Worm (Caenorhabditis elegans) whole organism, young adult: ENCODE measurements around the gene R02F2.7.

ENCODE experiments used
- C06A6.2 ChIP-seq: fragments of 200-800 bp; sonication (Bioruptor generic); conservative IDR thresholded peaks from 2 replicates; pipeline ENCODE4 v1.3.6; 2022; ENCODE audit warnings: missing genetic modification characterization, missing compliant biosample characterization
- F23B12.7 ChIP-seq: sonication (generic microtip); optimal IDR thresholded peaks from 2 replicates; lab custom pipeline; 2017; ENCODE audit warnings: missing genetic modification characterization, mild to moderate bottlenecking, missing compliant biosample characterization, antibody characterized with exemption, moderate library complexity; ENCODE audit not compliant: insufficient read depth
- F39B2.1 ChIP-seq: fragments of 200-800 bp; sonication (Bioruptor generic); IDR thresholded peaks from 2 replicates; pipeline ENCODE4 v1.3.6; 2022; ENCODE audit warnings: missing genetic modification reagents, missing genetic modification characterization, missing compliant biosample characterization
- F57A8.1 ChIP-seq: fragments of 200-800 bp; sonication (Bioruptor generic); optimal IDR thresholded peaks from 2 replicates; lab custom pipeline; 2018; ENCODE audit warnings: mild to moderate bottlenecking, missing genetic modification characterization, moderate library complexity, missing compliant biosample characterization
- F57C9.4 ChIP-seq: sonication (generic microtip); optimal IDR thresholded peaks from 2 replicates; lab custom pipeline; 2017; ENCODE audit warnings: mild to moderate bottlenecking, missing genetic modification characterization, missing compliant biosample characterization
- Y53F4B.3 ChIP-seq: fragments of 200-800 bp; sonication (Bioruptor generic); IDR thresholded peaks from 2 replicates; pipeline ENCODE4 v1.3.6; 2022; ENCODE audit warnings: missing genetic modification reagents, missing genetic modification characterization, missing compliant biosample characterization
- Y56A3A.18 ChIP-seq: fragments of 200-800 bp; sonication (Bioruptor generic); IDR thresholded peaks from 2 replicates; pipeline ENCODE4 v1.3.6; 2022; ENCODE audit warnings: missing genetic modification reagents, missing genetic modification characterization, missing compliant biosample characterization
- Y67H2A.10 ChIP-seq: fragments of 200-800 bp; sonication (Bioruptor generic); conservative IDR thresholded peaks from 2 replicates; pipeline ENCODE4 v1.3.6; 2022; ENCODE audit warnings: missing genetic modification reagents, missing genetic modification characterization, missing compliant biosample characterization
- Y79H2A.3 ChIP-seq: fragments of 200-800 bp; sonication (Bioruptor generic); conservative IDR thresholded peaks from 2 replicates; pipeline ENCODE4 v1.3.6; 2022; ENCODE audit warnings: missing genetic modification reagents, missing genetic modification characterization, missing compliant biosample characterization
- akir-1 ChIP-seq: fragments of 200-800 bp; sonication (Bioruptor generic); optimal IDR thresholded peaks from 2 replicates; lab custom pipeline; 2018; ENCODE audit warnings: mild to moderate bottlenecking, missing genetic modification characterization, moderate library complexity, missing compliant biosample characterization
- ama-1 ChIP-seq, 3 experiments: fragments of 150-350 bp in 1 of 3; sonication (generic microtip) in 2 of 3; optimal IDR thresholded peaks; 2 replicates each; lab custom pipeline; 2014 to 2018; ENCODE audit warnings: missing biosample characterization in 2 of 3, missing genetic modification characterization in 2 of 3, missing genetic modification reagents in 2 of 3
- atf-7 ChIP-seq: sonication (generic microtip); optimal IDR thresholded peaks from 2 replicates; lab custom pipeline; 2017; ENCODE audit warnings: mild to moderate bottlenecking, missing genetic modification characterization, missing compliant biosample characterization
- bed-2 ChIP-seq: fragments of 200-800 bp; sonication (Bioruptor generic); IDR thresholded peaks from 2 replicates; pipeline ENCODE4 v1.3.6; 2022; ENCODE audit warnings: missing genetic modification reagents, missing genetic modification characterization, missing compliant biosample characterization
- ccch-3 ChIP-seq: fragments of 200-800 bp; sonication (Bioruptor generic); optimal IDR thresholded peaks from 2 replicates; lab custom pipeline; 2018; ENCODE audit warnings: mild to moderate bottlenecking, missing genetic modification characterization, missing compliant biosample characterization
- cebp-1 ChIP-seq, 2 experiments: fragments of 200-800 bp in 1 of 2; sonication (Bioruptor generic) in 1 of 2; sonication (generic microtip) in 1 of 2; IDR thresholded peaks in 1 of 2; optimal IDR thresholded peaks in 1 of 2; 2 replicates each; pipeline versions ENCODE4 v1.3.6 to Lab custom; 2017 to 2022; ENCODE audit warnings: missing compliant biosample characterization in 2 of 2, missing genetic modification characterization in 2 of 2, mild to moderate bottlenecking in 1 of 2, missing genetic modification reagents in 1 of 2, moderate library complexity in 1 of 2
- ceh-100 ChIP-seq: fragments of 200-800 bp; sonication (Bioruptor generic); IDR thresholded peaks from 2 replicates; pipeline ENCODE4 v1.3.6; 2022; ENCODE audit warnings: missing genetic modification reagents, missing genetic modification characterization, missing compliant biosample characterization
- ceh-27 ChIP-seq: fragments of 200-800 bp; sonication (Bioruptor generic); optimal IDR thresholded peaks from 2 replicates; lab custom pipeline; 2018; ENCODE audit warnings: mild to moderate bottlenecking, missing genetic modification characterization, moderate library complexity, missing compliant biosample characterization
- ceh-79 ChIP-seq: sonication (generic microtip); optimal IDR thresholded peaks from 2 replicates; lab custom pipeline; 2017; ENCODE audit warnings: mild to moderate bottlenecking, missing genetic modification characterization, missing compliant biosample characterization
- die-1 ChIP-seq: sonication (generic microtip); optimal IDR thresholded peaks from 2 replicates; lab custom pipeline; 2016; ENCODE audit warnings: missing genotype, mild to moderate bottlenecking, missing genetic modification characterization, missing compliant biosample characterization
- dpl-1 ChIP-seq: fragments of 150-350 bp; optimal IDR thresholded peaks from 2 replicates; lab custom pipeline; 2014; ENCODE audit warnings: missing biosample characterization, missing genetic modification reagents, missing genetic modification characterization
- egl-44 ChIP-seq: fragments of 200-800 bp; sonication (Bioruptor generic); IDR thresholded peaks from 2 replicates; pipeline ENCODE4 v1.3.6; 2022; ENCODE audit warnings: missing genetic modification reagents, missing genetic modification characterization, missing compliant biosample characterization
- egrh-3 ChIP-seq: fragments of 200-800 bp; sonication (Bioruptor generic); IDR thresholded peaks from 2 replicates; pipeline ENCODE4 v1.3.6; 2022; ENCODE audit warnings: missing genetic modification reagents, missing genetic modification characterization, missing compliant biosample characterization
- ekl-4 ChIP-seq: fragments of 200-800 bp; sonication (Bioruptor generic); IDR thresholded peaks from 2 replicates; pipeline ENCODE4 v1.3.6; 2022; ENCODE audit warnings: missing genetic modification reagents, missing genetic modification characterization, missing compliant biosample characterization
- ets-4 ChIP-seq: fragments of 200-800 bp; sonication (Bioruptor generic); optimal IDR thresholded peaks from 2 replicates; lab custom pipeline; 2018; ENCODE audit warnings: mild to moderate bottlenecking, missing genetic modification characterization, missing compliant biosample characterization
- hlh-12 ChIP-seq: sonication (generic microtip); optimal IDR thresholded peaks from 2 replicates; lab custom pipeline; 2016; ENCODE audit warnings: missing genetic modification characterization, missing compliant biosample characterization
- hmg-1.2 ChIP-seq: fragments of 200-800 bp; sonication (Bioruptor generic); IDR thresholded peaks from 2 replicates; pipeline ENCODE4 v1.3.6; 2022; ENCODE audit warnings: missing genetic modification reagents, missing genetic modification characterization, missing compliant biosample characterization
- let-607 ChIP-seq, 2 experiments: fragments of 200-800 bp in 1 of 2; sonication (Bioruptor generic) in 1 of 2; sonication (generic microtip) in 1 of 2; optimal IDR thresholded peaks; 2 replicates each; lab custom pipeline; 2016 to 2018; ENCODE audit warnings: mild to moderate bottlenecking in 2 of 2, missing compliant biosample characterization in 2 of 2, missing genetic modification characterization in 2 of 2, moderate library complexity in 2 of 2, missing genotype in 1 of 2
- lin-26 ChIP-seq: fragments of 200-800 bp; sonication (Bioruptor generic); IDR thresholded peaks from 2 replicates; pipeline ENCODE4 v1.3.6; 2022; ENCODE audit warnings: missing genetic modification reagents, missing genetic modification characterization, missing compliant biosample characterization
- mcd-1 ChIP-seq: fragments of 200-800 bp; sonication (Bioruptor generic); IDR thresholded peaks from 2 replicates; pipeline ENCODE4 v1.3.6; 2022; ENCODE audit warnings: missing genetic modification reagents, missing genetic modification characterization, missing compliant biosample characterization
- nfya-2 ChIP-seq: fragments of 200-800 bp; sonication (Bioruptor generic); IDR thresholded peaks from 2 replicates; pipeline ENCODE4 v1.3.6; 2022; ENCODE audit warnings: missing genetic modification reagents, missing genetic modification characterization, missing compliant biosample characterization
- nhr-80 ChIP-seq: sonication (generic microtip); optimal IDR thresholded peaks from 2 replicates; lab custom pipeline; 2016; ENCODE audit warnings: missing genetic modification characterization, missing compliant biosample characterization
- nhr-90 ChIP-seq: sonication (generic microtip); optimal IDR thresholded peaks from 2 replicates; lab custom pipeline; 2016; ENCODE audit warnings: missing genotype, mild to moderate bottlenecking, missing genetic modification characterization, missing compliant biosample characterization
- rec-8 ChIP-seq, 2 experiments: sonication (generic microtip); optimal IDR thresholded peaks; 2 replicates each; lab custom pipeline; 2016; ENCODE audit warnings: mild to moderate bottlenecking in 2 of 2, missing genetic modification characterization in 2 of 2, missing genetic modification reagents in 2 of 2, missing genotype in 2 of 2, missing biosample characterization in 1 of 2, missing compliant biosample characterization in 1 of 2, moderate library complexity in 1 of 2
- sdz-38 ChIP-seq: sonication (generic microtip); optimal IDR thresholded peaks from 2 replicates; lab custom pipeline; 2016; ENCODE audit warnings: missing genotype, missing genetic modification characterization, missing compliant biosample characterization
- snpc-4 ChIP-seq, 5 experiments: fragments of 150-350 bp in 1 of 5; sonication (generic microtip) in 4 of 5; optimal IDR thresholded peaks; 2 replicates each; lab custom pipeline; 2014 to 2018; ENCODE audit warnings: missing genetic modification characterization in 5 of 5, missing biosample characterization in 3 of 5, antibody characterized with exemption in 2 of 5, mild to moderate bottlenecking in 2 of 5, missing compliant biosample characterization in 2 of 5, missing genotype in 2 of 5, moderate library complexity in 2 of 5, missing genetic modification reagents in 1 of 5
- somi-1 ChIP-seq: fragments of 200-800 bp; sonication (Bioruptor generic); optimal IDR thresholded peaks from 2 replicates; lab custom pipeline; 2018; ENCODE audit warnings: mild to moderate bottlenecking, missing genetic modification characterization, missing compliant biosample characterization
- tbp1 ChIP-seq: fragments of 200-800 bp; sonication (Bioruptor generic); optimal IDR thresholded peaks from 2 replicates; lab custom pipeline; 2018; ENCODE audit warnings: mild to moderate bottlenecking, missing genetic modification characterization, missing compliant biosample characterization
- unc-62 ChIP-seq: fragments of 150-350 bp; optimal IDR thresholded peaks from 2 replicates; lab custom pipeline; 2014; ENCODE audit warnings: missing biosample characterization, missing genetic modification reagents, missing genetic modification characterization
- zfh-2 ChIP-seq: fragments of 200-800 bp; sonication (Bioruptor generic); conservative IDR thresholded peaks from 2 replicates; pipeline ENCODE4 v1.3.6; 2022; ENCODE audit warnings: missing genetic modification reagents, missing genetic modification characterization, missing compliant biosample characterization
- ztf-26 ChIP-seq: sonication (generic microtip); optimal IDR thresholded peaks from 2 replicates; lab custom pipeline; 2017; ENCODE audit warnings: missing genetic modification characterization, missing compliant biosample characterization

Gene R02F2.7

ce11 chrIII:5505474-5506022 is 22.0 kb upstream of the R02F2.7 start:
- TF ChIP-seq ama-1 (optimal IDR thresholded peaks at IDR 0.05; lab: Kevin White, UChicago) (no peak), ama-1 (GFP tag; optimal IDR thresholded peaks at IDR 0.05; lab: Kevin White, UChicago) (no peak), F39B2.1 (GFP tag; lab: Robert Waterston, UW) (no peak), mcd-1 (GFP tag; lab: Robert Waterston, UW) (0 out of 2 replicates have a peak, but pooled peaks have one; percentile 6), ccch-3 (GFP tag; lab: Kevin White, UChicago) (no peak), dpl-1 (no peak), hlh-12 (tag; lab: Kevin White, UChicago) (no peak), hmg-1.2 (GFP tag; lab: Robert Waterston, UW) (0 out of 2 replicates have a peak, but pooled peaks have one; percentile 6), ceh-27 (GFP tag; lab: Kevin White, UChicago) (no peak), Y53F4B.3 (no peak), Y56A3A.18 (no peak), nhr-80 (tag; lab: Kevin White, UChicago) (no peak), zfh-2 (peak; percentile 69), ztf-26 (tag; lab: Kevin White, UChicago) (no peak), sdz-38 (tag; lab: Kevin White, UChicago) (no peak), ceh-100 (peak; percentile 26; the same call in 1 of the 2 replicates)

ce11 chrIII:5504725-5505473 is 21.3 kb upstream of the R02F2.7 start:
- TF ChIP-seq bed-2 (GFP tag; lab: Robert Waterston, UW), result no peak
- peak; percentile 72 for TF ChIP-seq egrh-3
- no peak for TF ChIP-seq rec-8 (tag; optimal IDR thresholded peaks at IDR 0.05; lab: Kevin White, UChicago)
- 0 out of 2 replicates have a peak, but pooled peaks have one; percentile 14 for TF ChIP-seq ekl-4 (GFP tag; lab: Robert Waterston, UW)
- TF ChIP-seq lin-26 (GFP tag; lab: Robert Waterston, UW), result peak; percentile 37; the same call in 1 of the 2 replicates
- TF ChIP-seq zfh-2, result peak; percentile 88
- TF ChIP-seq nfya-2 (GFP tag; lab: Robert Waterston, UW), result 0 out of 2 replicates have a peak, but pooled peaks have one; percentile 56
- TF ChIP-seq Y79H2A.3, result no peak
- 0 out of 2 replicates have a peak, but pooled peaks have one; percentile 21 for TF ChIP-seq mcd-1 (GFP tag; lab: Robert Waterston, UW)
- no peak for TF ChIP-seq Y53F4B.3
- TF ChIP-seq akir-1 (GFP tag; lab: Kevin White, UChicago), result no peak
- TF ChIP-seq nhr-90 (tag; lab: Kevin White, UChicago), result no peak
- no peak for TF ChIP-seq hlh-12 (tag; lab: Kevin White, UChicago)

- TF ChIP-seq die-1 (tag; lab: Kevin White, UChicago), result no peak
- peak; percentile 91 for TF ChIP-seq ama-1 (optimal IDR thresholded peaks at IDR 0.05; lab: Kevin White, UChicago)
- TF ChIP-seq ama-1 (GFP tag; optimal IDR thresholded peaks at IDR 0.05; lab: Kevin White, UChicago), result peak in 1 of 2 experiments; percentile 16
- no peak for TF ChIP-seq F57A8.1 (GFP tag; lab: Kevin White, UChicago)
- no peak for TF ChIP-seq Y67H2A.10
- peak; percentile 8 for TF ChIP-seq F23B12.7 (tag; lab: Kevin White, UChicago)
- TF ChIP-seq cebp-1 (GFP tag; IDR thresholded peaks at IDR 0.05; lab: Robert Waterston, UW), result no peak
- TF ChIP-seq cebp-1 (tag; optimal IDR thresholded peaks at IDR 0.05; lab: Kevin White, UChicago), result peak; percentile 80
- TF ChIP-seq let-607 (tag; optimal IDR thresholded peaks at IDR 0.05; lab: Kevin White, UChicago), result peak in 1 of 2 experiments; percentile 12
- 0 out of 2 replicates have a peak, but pooled peaks have one; percentile 16 for TF ChIP-seq egl-44 (GFP tag; lab: Robert Waterston, UW)
- peak; percentile 51; the same call in 1 of the 2 replicates for TF ChIP-seq hmg-1.2 (GFP tag; lab: Robert Waterston, UW)
- no peak for TF ChIP-seq snpc-4 (GFP tag; optimal IDR thresholded peaks at IDR 0.05; lab: Kevin White, UChicago)
- TF ChIP-seq snpc-4 (tag; optimal IDR thresholded peaks at IDR 0.05; lab: Kevin White, UChicago), result peak in 1 of 4 experiments; percentile 18
- TF ChIP-seq somi-1 (GFP tag; lab: Kevin White, UChicago), result no peak
- TF ChIP-seq ets-4 (GFP tag; lab: Kevin White, UChicago), result peak; percentile 25
- TF ChIP-seq nhr-80 (tag; lab: Kevin White, UChicago), result peak; percentile 32
- 0 out of 2 replicates have a peak, but pooled peaks have one; percentile 12 for TF ChIP-seq C06A6.2 (GFP tag; lab: Robert Waterston, UW)
- no peak for TF ChIP-seq ceh-79
- TF ChIP-seq F57C9.4 (tag; lab: Kevin White, UChicago), result no peak
- TF ChIP-seq unc-62 (GFP tag; lab: Kevin White, UChicago), result peak; percentile 15
- no peak for TF ChIP-seq atf-7 (tag; lab: Kevin White, UChicago)
- peak; percentile 12 for TF ChIP-seq tbp1
Observed at ce11 chrIII:5504164-5504563, 20.6 kb upstream of the R02F2.7 start.
